Fruit fly (Drosophila melanogaster) whole organism, embryonic: Measurements from ENCODE around the gene mRpL12.

Experiments
- CG13624 ChIP-seq: fragments of 200-800 bp; sonication (Bioruptor generic); optimal IDR thresholded peaks from 2 replicates; lab custom pipeline; 2016; ENCODE audit warnings: missing biosample characterization, missing genetic modification characterization
- bsh ChIP-seq, 2 experiments: fragments of 200-800 bp; sonication (Bioruptor generic); optimal IDR thresholded peaks; 2 replicates each; lab custom pipeline; 2017 to 2018; ENCODE audit warnings: mild to moderate bottlenecking in 2 of 2, missing biosample characterization in 2 of 2, missing genetic modification characterization in 2 of 2, moderate library complexity in 1 of 2
- grau ChIP-seq: fragments of 200-800 bp; optimal IDR thresholded peaks from 3 replicates; lab custom pipeline; 2019; ENCODE audit warnings: missing biosample characterization, mild to moderate bottlenecking, missing genetic modification characterization, moderate library complexity

DNA sequence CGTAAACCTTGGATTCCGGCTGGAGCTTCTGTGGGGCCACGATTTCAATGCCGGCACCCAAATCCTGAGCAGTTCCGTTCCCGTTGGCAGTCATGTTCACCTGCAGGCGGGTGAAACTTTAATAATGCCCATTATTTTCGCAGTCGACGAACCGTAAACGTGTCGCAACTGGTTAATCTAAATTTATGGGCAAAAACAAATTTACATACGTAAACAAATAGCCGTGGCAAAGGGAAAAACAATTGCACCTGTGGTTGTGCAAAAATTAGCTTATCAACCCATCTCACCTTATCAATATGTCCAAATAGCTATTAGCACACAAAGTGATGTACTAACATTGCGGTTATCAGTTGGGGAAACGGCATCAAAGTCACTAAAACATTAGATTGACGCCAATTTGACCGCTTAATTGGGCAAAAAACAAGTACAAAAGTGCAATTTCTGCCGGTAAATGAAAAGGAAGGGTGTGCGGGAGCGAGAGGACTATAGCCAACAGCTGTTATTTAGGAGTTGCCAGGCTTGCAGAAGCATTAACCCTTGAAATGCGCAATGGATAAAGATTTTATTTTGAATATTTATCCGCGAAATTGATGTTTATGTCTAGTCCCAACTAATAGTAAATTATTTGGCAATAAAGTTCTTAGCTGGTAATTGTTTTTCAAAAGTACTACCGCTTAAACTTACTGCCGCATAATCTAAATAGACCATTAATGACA, 28.7 kb downstream of the mRpL12 start:
- TF ChIP-seq bsh (GFP tag; optimal IDR thresholded peaks at IDR 0.05; lab: Kevin White, UChicago) (no peak), CG13624 (GFP tag; lab: Kevin White, UChicago) (no peak), grau (no peak)
